Worm (Caenorhabditis elegans) whole organism, L1 larva: Measurements from ENCODE around the gene pnc-2.

ENCODE experiments used
- C16A3.4 ChIP-seq: fragments of 150-350 bp; optimal IDR thresholded peaks from 2 replicates; lab custom pipeline; 2014; ENCODE audit warnings: missing biosample characterization, missing genetic modification characterization
- aha-1 ChIP-seq: fragments of 150-350 bp; optimal IDR thresholded peaks from 2 replicates; lab custom pipeline; 2014; ENCODE audit warnings: missing biosample characterization, missing genetic modification characterization
- aly-2 ChIP-seq: fragments of 150-350 bp; optimal IDR thresholded peaks from 2 replicates; lab custom pipeline; 2014; ENCODE audit warnings: missing biosample characterization, missing genetic modification characterization
- ama-1 ChIP-seq: fragments of 150-350 bp; optimal IDR thresholded peaks from 2 replicates; lab custom pipeline; 2014
- blmp-1 ChIP-seq: fragments of 150-350 bp; optimal IDR thresholded peaks from 2 replicates; lab custom pipeline; 2014; ENCODE audit warnings: missing biosample characterization, missing genetic modification characterization
- ceh-63 ChIP-seq: fragments of 200-800 bp; sonication (Bioruptor generic); optimal IDR thresholded peaks from 2 replicates; lab custom pipeline; 2018; ENCODE audit warnings: mild to moderate bottlenecking, missing genetic modification characterization, missing compliant biosample characterization
- ceh-8 ChIP-seq: fragments of 200-800 bp; sonication (Bioruptor generic); optimal IDR thresholded peaks from 2 replicates; lab custom pipeline; 2018; ENCODE audit warnings: mild to moderate bottlenecking, missing genetic modification characterization, moderate library complexity, missing compliant biosample characterization
- ceh-82 ChIP-seq, 3 experiments: fragments of 150-350 bp in 1 of 3; sonication (generic microtip) in 2 of 3; optimal IDR thresholded peaks; 2 replicates each; lab custom pipeline; 2014 to 2017; ENCODE audit warnings: missing biosample characterization in 3 of 3, missing genetic modification characterization in 3 of 3
- ceh-88 ChIP-seq: fragments of 200-800 bp; sonication (Bioruptor generic); IDR thresholded peaks from 2 replicates; pipeline ENCODE4 v1.3.6; 2022; ENCODE audit warnings: missing genetic modification characterization, missing compliant biosample characterization
- efl-1 ChIP-seq, 4 experiments: fragments of 150-350 bp; optimal IDR thresholded peaks in 3 of 4; peaks in 1 of 4; 1 replicate in 1 of 4; 2 replicates in 3 of 4; lab custom pipeline; 2014; ENCODE audit warnings: missing biosample characterization in 2 of 4, missing genetic modification characterization in 2 of 4, missing genetic modification reagents in 2 of 4
- elt-2 ChIP-seq: sonication (generic microtip); optimal IDR thresholded peaks from 2 replicates; lab custom pipeline; 2016; ENCODE audit warnings: missing genetic modification characterization, mild to moderate bottlenecking, inconsistent platforms, missing compliant biosample characterization, missing genetic modification reagents
- fkh-10 ChIP-seq: sonication (generic microtip); optimal IDR thresholded peaks from 2 replicates; lab custom pipeline; 2017; ENCODE audit warnings: missing biosample characterization, missing genetic modification reagents, missing genetic modification characterization
- fkh-4 ChIP-seq: sonication (generic microtip); optimal IDR thresholded peaks from 2 replicates; lab custom pipeline; 2016; ENCODE audit warnings: missing compliant biosample characterization, missing genetic modification characterization, borderline replicate concordance
- fos-1 ChIP-seq: fragments of 150-350 bp; optimal IDR thresholded peaks from 2 replicates; lab custom pipeline; 2014; ENCODE audit warnings: missing biosample characterization, missing genetic modification characterization
- hlh-17 ChIP-seq: fragments of 200-800 bp; sonication (Bioruptor generic); optimal IDR thresholded peaks from 2 replicates; lab custom pipeline; 2018; ENCODE audit warnings: missing genetic modification characterization, mild to moderate bottlenecking, missing compliant biosample characterization, moderate library complexity, borderline replicate concordance
- hlh-4 ChIP-seq: sonication (generic microtip); optimal IDR thresholded peaks from 2 replicates; lab custom pipeline; 2016; ENCODE audit warnings: mild to moderate bottlenecking, missing genetic modification characterization, missing compliant biosample characterization
- isw-1 ChIP-seq: fragments of 200-800 bp; sonication (Bioruptor generic); IDR thresholded peaks from 2 replicates; pipeline ENCODE4 v1.3.6; 2022; ENCODE audit warnings: missing genetic modification characterization, missing compliant biosample characterization
- jun-1 ChIP-seq: fragments of 150-350 bp; optimal IDR thresholded peaks from 2 replicates; lab custom pipeline; 2014; ENCODE audit warnings: missing biosample characterization, missing genetic modification reagents, missing genetic modification characterization
- lin-13 ChIP-seq: fragments of 150-350 bp; optimal IDR thresholded peaks from 2 replicates; lab custom pipeline; 2014; ENCODE audit warnings: missing biosample characterization, missing genetic modification reagents, missing genetic modification characterization
- lin-35 ChIP-seq, 2 experiments: fragments of 150-350 bp; optimal IDR thresholded peaks; 2 replicates each; lab custom pipeline; 2014; ENCODE audit warnings: missing biosample characterization in 2 of 2, missing genetic modification characterization in 2 of 2, missing genetic modification reagents in 2 of 2
- nhr-11 ChIP-seq: fragments of 150-350 bp; optimal IDR thresholded peaks from 2 replicates; lab custom pipeline; 2014; ENCODE audit warnings: missing biosample characterization, missing genetic modification characterization
- nhr-19 ChIP-seq: fragments of 200-800 bp; sonication (Bioruptor generic); conservative IDR thresholded peaks from 2 replicates; pipeline ENCODE4 v1.3.6; 2022; ENCODE audit warnings: missing genetic modification characterization, missing compliant biosample characterization
- nhr-20 ChIP-seq: sonication (generic microtip); optimal IDR thresholded peaks from 2 replicates; lab custom pipeline; 2016; ENCODE audit warnings: mild to moderate bottlenecking, missing genetic modification characterization, missing compliant biosample characterization
- nhr-28 ChIP-seq: fragments of 150-350 bp; optimal IDR thresholded peaks from 2 replicates; lab custom pipeline; 2014; ENCODE audit warnings: missing biosample characterization, missing genetic modification characterization
- nhr-71 ChIP-seq: sonication (generic microtip); optimal IDR thresholded peaks from 2 replicates; lab custom pipeline; 2016; ENCODE audit warnings: mild to moderate bottlenecking, missing genetic modification characterization, moderate library complexity, missing compliant biosample characterization
- nhr-76 ChIP-seq: sonication (generic microtip); optimal IDR thresholded peaks from 2 replicates; lab custom pipeline; 2017; ENCODE audit warnings: missing biosample characterization, missing genetic modification characterization
- nhr-77 ChIP-seq: fragments of 150-350 bp; optimal IDR thresholded peaks from 2 replicates; lab custom pipeline; 2014; ENCODE audit warnings: missing biosample characterization, missing genetic modification characterization
- nhr-90 ChIP-seq: sonication (generic microtip); optimal IDR thresholded peaks from 2 replicates; lab custom pipeline; 2016; ENCODE audit warnings: mild to moderate bottlenecking, missing genetic modification characterization, missing compliant biosample characterization; ENCODE audit not compliant: poor library complexity
- pag-3 ChIP-seq: sonication (generic microtip); optimal IDR thresholded peaks from 2 replicates; lab custom pipeline; 2017; ENCODE audit warnings: missing genetic modification characterization, mild to moderate bottlenecking, missing compliant biosample characterization, antibody characterized with exemption, borderline replicate concordance; ENCODE audit not compliant: insufficient read depth
- pqm-1 ChIP-seq: sonication (generic microtip); optimal IDR thresholded peaks from 3 replicates; lab custom pipeline; 2017; ENCODE audit warnings: missing biosample characterization, missing genetic modification characterization
- snpc-4 ChIP-seq: fragments of 150-350 bp; optimal IDR thresholded peaks from 2 replicates; lab custom pipeline; 2014; ENCODE audit warnings: missing biosample characterization, missing genetic modification characterization
- snu-23 ChIP-seq: sonication (generic microtip); optimal IDR thresholded peaks from 2 replicates; lab custom pipeline; 2016; ENCODE audit warnings: missing genetic modification characterization, missing compliant biosample characterization
- sup-37 ChIP-seq: fragments of 200-800 bp; sonication (Bioruptor generic); optimal IDR thresholded peaks from 2 replicates; lab custom pipeline; 2018; ENCODE audit warnings: mild to moderate bottlenecking, missing genetic modification characterization, missing compliant biosample characterization
- swsn-7 ChIP-seq: sonication (generic microtip); optimal IDR thresholded peaks from 2 replicates; lab custom pipeline; 2016; ENCODE audit warnings: missing genetic modification characterization, missing compliant biosample characterization
- tbx-2 ChIP-seq: sonication (generic microtip); optimal IDR thresholded peaks from 2 replicates; lab custom pipeline; 2016; ENCODE audit warnings: missing genetic modification characterization, missing compliant biosample characterization
- unc-30 ChIP-seq: sonication (generic microtip); optimal IDR thresholded peaks from 2 replicates; lab custom pipeline; 2017; ENCODE audit warnings: missing biosample characterization, missing genetic modification characterization
- unc-62 ChIP-seq: fragments of 150-350 bp; optimal IDR thresholded peaks from 2 replicates; lab custom pipeline; 2014; ENCODE audit warnings: missing biosample characterization, missing genetic modification reagents, missing genetic modification characterization
- unc-86 ChIP-seq: sonication (generic microtip); optimal IDR thresholded peaks from 2 replicates; lab custom pipeline; 2016; ENCODE audit warnings: missing genetic modification characterization, missing compliant biosample characterization
- unc-98 ChIP-seq: fragments of 200-800 bp; sonication (Bioruptor generic); IDR thresholded peaks from 2 replicates; pipeline ENCODE4 v1.3.6; 2022; ENCODE audit warnings: missing genetic modification characterization, missing compliant biosample characterization
- zag-1 ChIP-seq: fragments of 150-350 bp; optimal IDR thresholded peaks from 2 replicates; lab custom pipeline; 2014; ENCODE audit warnings: missing biosample characterization, missing genetic modification characterization
- ztf-11 ChIP-seq, 2 experiments: sonication (generic microtip); optimal IDR thresholded peaks; 2 replicates each; lab custom pipeline; 2016 to 2017; ENCODE audit warnings: missing genetic modification characterization in 2 of 2, missing biosample characterization in 1 of 2, missing compliant biosample characterization in 1 of 2

pnc-2 gene

DNA sequence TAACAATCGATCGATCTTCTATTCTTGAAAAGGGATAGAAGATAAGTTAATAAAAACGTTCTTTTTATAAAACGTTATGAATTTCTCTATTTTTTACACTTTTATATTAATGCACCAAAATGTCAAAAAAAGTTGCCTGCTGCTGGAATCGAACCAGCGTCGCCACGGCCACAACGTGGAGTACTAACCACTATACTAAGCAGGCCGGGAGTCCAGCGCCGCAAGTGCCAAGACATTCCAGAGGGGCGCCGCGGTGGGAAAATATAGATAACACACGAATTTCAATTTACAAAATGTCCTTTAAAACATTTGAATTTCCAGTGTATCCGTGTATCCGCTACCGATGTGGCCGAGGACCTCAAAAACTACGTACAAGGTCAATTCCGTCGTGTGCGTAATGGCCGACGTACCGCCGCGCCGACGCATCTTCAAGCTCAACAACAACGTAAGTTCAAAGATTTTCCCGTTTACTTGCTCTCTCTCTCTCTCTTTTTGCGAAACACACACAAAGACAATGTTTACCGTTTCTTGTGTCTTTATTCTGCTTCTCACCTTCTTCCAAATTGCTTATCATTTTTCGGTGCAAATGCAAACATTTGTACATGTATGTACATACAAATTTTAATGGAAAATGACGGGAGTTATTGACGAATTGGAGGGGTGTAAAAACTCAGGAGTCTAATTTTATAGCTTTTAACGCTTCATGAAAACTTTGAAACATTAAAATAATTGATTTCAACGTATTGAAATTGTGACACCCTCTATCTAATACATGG lies 20.4 kb downstream of the pnc-2 start:
- TF ChIP-seq lin-35 (GFP tag; optimal IDR thresholded peaks at IDR 0.05; lab: Kevin White, UChicago) (no peak), hlh-17 (GFP tag; lab: Kevin White, UChicago) (no peak), unc-98 (GFP tag; lab: Robert Waterston, UW) (0 out of 2 replicates have a peak, but pooled peaks have one; percentile 7), tbx-2 (tag; lab: Kevin White, UChicago) (no peak), nhr-20 (tag; lab: Kevin White, UChicago) (peak; percentile 4), nhr-28 (tag; lab: Kevin White, UChicago) (no peak), snu-23 (peak; percentile 37), elt-2 (tag; lab: Kevin White, UChicago) (peak; percentile 50), isw-1 (GFP tag; lab: Robert Waterston, UW) (no peak), ztf-11 (tag; optimal IDR thresholded peaks at IDR 0.05; lab: Kevin White, UChicago) (no peak), nhr-77 (tag; lab: Kevin White, UChicago) (no peak), fos-1 (tag; lab: Kevin White, UChicago) (no peak), jun-1 (tag; lab: Kevin White, UChicago) (no peak), ceh-88 (GFP tag; lab: Robert Waterston, UW) (no peak), nhr-71 (tag; lab: Kevin White, UChicago) (peak; percentile 34), snpc-4 (no peak), fkh-10 (no peak), unc-86 (tag; lab: Kevin White, UChicago) (no peak), swsn-7 (tag; lab: Kevin White, UChicago) (peak; percentile 6), nhr-11 (tag; lab: Kevin White, UChicago) (no peak), zag-1 (tag; lab: Kevin White, UChicago) (no peak), blmp-1 (tag; lab: Kevin White, UChicago) (no peak), unc-30 (no peak), ceh-8 (GFP tag; lab: Kevin White, UChicago) (no peak), sup-37 (GFP tag; lab: Kevin White, UChicago) (no peak), efl-1 (optimal IDR thresholded peaks at IDR 0.05; lab: Kevin White, UChicago) (no peak), efl-1 (GFP tag; optimal IDR thresholded peaks at IDR 0.05 in 1 of 2; lab: Kevin White, UChicago) (peak in 1 of 2 experiments; percentile 81), unc-62 (no peak), hlh-4 (tag; lab: Kevin White, UChicago) (no peak), pqm-1 (no peak), lin-13 (no peak), nhr-76 (tag; lab: Kevin White, UChicago) (no peak), ceh-63 (GFP tag; lab: Kevin White, UChicago) (no peak), C16A3.4 (tag; lab: Kevin White, UChicago) (no peak), fkh-4 (tag; lab: Kevin White, UChicago) (no peak), nhr-19 (GFP tag; lab: Robert Waterston, UW) (no peak), aha-1 (tag; lab: Kevin White, UChicago) (no peak), aly-2 (tag; lab: Kevin White, UChicago) (no peak), ceh-82 (tag; optimal IDR thresholded peaks at IDR 0.05; lab: Kevin White, UChicago) (no peak), pag-3 (tag; lab: Kevin White, UChicago) (no peak), ama-1 (lab: Kevin White, UChicago) (no peak), nhr-90 (tag; lab: Kevin White, UChicago) (peak; percentile 41)

DNA sequence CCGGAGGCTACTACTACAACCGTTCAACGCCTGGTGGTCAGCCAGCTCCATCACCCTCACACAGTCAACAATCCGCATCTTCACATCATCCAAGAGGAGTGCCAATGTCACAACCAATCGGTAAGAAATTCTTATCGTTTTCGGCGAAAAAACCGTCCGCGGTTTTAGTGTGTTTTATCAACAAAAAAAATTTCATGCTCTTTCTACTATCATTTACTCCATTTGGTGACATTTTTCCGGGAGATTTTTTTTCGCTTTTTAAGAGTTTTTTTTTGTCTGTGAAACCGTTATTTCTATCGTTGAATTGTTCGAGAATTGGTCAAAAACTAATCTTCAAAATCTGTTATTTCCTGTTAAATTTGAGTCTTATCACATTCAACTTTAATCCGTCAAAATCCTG lies 23.9 kb downstream of the pnc-2 start:
- TF ChIP-seq pqm-1 (peak; percentile 41), elt-2 (tag; lab: Kevin White, UChicago) (peak; percentile 36), ceh-88 (GFP tag; lab: Robert Waterston, UW) (no peak)
